Worm (Caenorhabditis elegans) whole organism, L4 larva: Measurements from ENCODE around the gene xpf-1.

Source experiments
- R02D3.7 ChIP-seq: fragments of 150-350 bp; sonication (generic microtip); optimal IDR thresholded peaks from 3 replicates; lab custom pipeline; 2014; ENCODE audit warnings: missing biosample characterization, missing genetic modification characterization
- T26A8.4 ChIP-seq: fragments of 200-800 bp; sonication (Bioruptor generic); IDR thresholded peaks from 2 replicates; pipeline ENCODE4 v1.3.6; 2022; ENCODE audit warnings: missing genetic modification characterization, missing compliant biosample characterization
- Y105C5A.15 ChIP-seq: fragments of 200-800 bp; sonication (Bioruptor generic); IDR thresholded peaks from 2 replicates; pipeline ENCODE4 v1.3.6; 2022; ENCODE audit warnings: missing genetic modification characterization, missing compliant biosample characterization
- Y5F2A.4 ChIP-seq: fragments of 200-800 bp; sonication (Bioruptor generic); optimal IDR thresholded peaks from 2 replicates; lab custom pipeline; 2018; ENCODE audit warnings: mild to moderate bottlenecking, missing genetic modification characterization, missing compliant biosample characterization
- Y75B8A.6 ChIP-seq: fragments of 200-800 bp; sonication (Bioruptor generic); IDR thresholded peaks from 2 replicates; pipeline ENCODE4 v1.3.6; 2022; ENCODE audit warnings: missing genetic modification reagents, missing genetic modification characterization, missing compliant biosample characterization
- ZK546.5 ChIP-seq, 2 experiments: sonication (generic microtip); optimal IDR thresholded peaks; 2 replicates each; lab custom pipeline; 2017; ENCODE audit warnings: missing biosample characterization in 2 of 2, missing genetic modification characterization in 2 of 2
- arid-1 ChIP-seq: fragments of 200-800 bp; sonication (Bioruptor generic); conservative IDR thresholded peaks from 2 replicates; pipeline ENCODE4 v1.3.6; 2022; ENCODE audit warnings: missing genetic modification reagents, missing genetic modification characterization, missing compliant biosample characterization
- ces-1 ChIP-seq: fragments of 150-350 bp; sonication (generic microtip); optimal IDR thresholded peaks from 4 replicates; lab custom pipeline; 2014; ENCODE audit warnings: missing biosample characterization, missing genetic modification reagents, missing genetic modification characterization
- cey-2 ChIP-seq: sonication (generic microtip); optimal IDR thresholded peaks from 3 replicates; lab custom pipeline; 2017; ENCODE audit warnings: missing genetic modification characterization, mild to moderate bottlenecking, missing compliant biosample characterization, antibody characterized with exemption, borderline replicate concordance; ENCODE audit not compliant: insufficient read depth
- ctbp-1 ChIP-seq: fragments of 200-800 bp; sonication (Bioruptor generic); IDR thresholded peaks from 2 replicates; pipeline ENCODE4 v1.3.6; 2022; ENCODE audit warnings: missing genetic modification reagents, missing genetic modification characterization, missing compliant biosample characterization
- dmd-6 ChIP-seq: fragments of 200-800 bp; sonication (Bioruptor generic); IDR thresholded peaks from 2 replicates; pipeline ENCODE4 v1.3.6; 2022; ENCODE audit warnings: missing genetic modification reagents, missing genetic modification characterization, missing compliant biosample characterization
- dmd-8 ChIP-seq: fragments of 200-800 bp; sonication (Bioruptor generic); IDR thresholded peaks from 2 replicates; pipeline ENCODE4 v1.3.6; 2022; ENCODE audit warnings: missing genetic modification characterization, missing compliant biosample characterization
- dpl-1 ChIP-seq: fragments of 150-350 bp; optimal IDR thresholded peaks from 2 replicates; lab custom pipeline; 2014; ENCODE audit warnings: missing biosample characterization, missing genetic modification reagents, missing genetic modification characterization
- egl-27 ChIP-seq: sonication (generic microtip); optimal IDR thresholded peaks from 3 replicates; lab custom pipeline; 2017; ENCODE audit warnings: missing biosample characterization, missing genetic modification reagents, missing genetic modification characterization
- egl-43 ChIP-seq: fragments of 200-800 bp; sonication (Bioruptor generic); IDR thresholded peaks from 2 replicates; pipeline ENCODE4 v1.3.6; 2022; ENCODE audit warnings: missing genetic modification reagents, missing genetic modification characterization, missing compliant biosample characterization
- fos-1 ChIP-seq: fragments of 150-350 bp; optimal IDR thresholded peaks from 2 replicates; lab custom pipeline; 2014; ENCODE audit warnings: missing biosample characterization, missing genetic modification characterization
- gei-8 ChIP-seq: fragments of 200-800 bp; sonication (Bioruptor generic); optimal IDR thresholded peaks from 2 replicates; lab custom pipeline; 2018; ENCODE audit warnings: mild to moderate bottlenecking, missing genetic modification characterization, missing compliant biosample characterization
- hlh-30 ChIP-seq: sonication (generic microtip); optimal IDR thresholded peaks from 2 replicates; lab custom pipeline; 2017; ENCODE audit warnings: antibody characterized with exemption, mild to moderate bottlenecking, missing genetic modification characterization, missing compliant biosample characterization; ENCODE audit not compliant: insufficient read depth
- hmg-1.1 ChIP-seq: fragments of 200-800 bp; sonication (Bioruptor generic); IDR thresholded peaks from 2 replicates; pipeline ENCODE4 v1.3.6; 2022; ENCODE audit warnings: missing genetic modification reagents, missing genetic modification characterization, missing compliant biosample characterization
- lin-13 ChIP-seq: fragments of 150-350 bp; optimal IDR thresholded peaks from 2 replicates; lab custom pipeline; 2014; ENCODE audit warnings: missing biosample characterization, missing genetic modification reagents, missing genetic modification characterization
- lin-15B ChIP-seq: fragments of 150-350 bp; sonication (generic microtip); optimal IDR thresholded peaks from 3 replicates; lab custom pipeline; 2014; ENCODE audit warnings: missing biosample characterization, missing genetic modification characterization
- lin-29 ChIP-seq: fragments of 200-800 bp; sonication (Bioruptor generic); IDR thresholded peaks from 2 replicates; pipeline ENCODE4 v1.3.6; 2022; ENCODE audit warnings: missing genetic modification reagents, missing genetic modification characterization, missing compliant biosample characterization
- lin-38 ChIP-seq: fragments of 200-800 bp; sonication (Bioruptor generic); IDR thresholded peaks from 2 replicates; pipeline ENCODE4 v1.3.6; 2022; ENCODE audit warnings: missing genetic modification reagents, missing genetic modification characterization, missing compliant biosample characterization
- lin-39 ChIP-seq: fragments of 150-350 bp; optimal IDR thresholded peaks from 2 replicates; lab custom pipeline; 2014; ENCODE audit warnings: missing biosample characterization, missing genetic modification reagents, missing genetic modification characterization
- mdl-1 ChIP-seq, 2 experiments: fragments of 150-350 bp in 1 of 2; sonication (generic microtip) in 1 of 2; optimal IDR thresholded peaks; 2 replicates each; lab custom pipeline; 2014 to 2017; ENCODE audit warnings: missing biosample characterization in 2 of 2, missing genetic modification characterization in 2 of 2
- mes-2 ChIP-seq: sonication (generic microtip); optimal IDR thresholded peaks from 2 replicates; lab custom pipeline; 2016; ENCODE audit warnings: missing genotype, mild to moderate bottlenecking, missing genetic modification characterization, missing compliant biosample characterization; ENCODE audit not compliant: poor library complexity, severe bottlenecking
- mxl-2 ChIP-seq: fragments of 200-800 bp; sonication (Bioruptor generic); conservative IDR thresholded peaks from 2 replicates; pipeline ENCODE4 v1.3.6; 2022; ENCODE audit warnings: missing genetic modification reagents, missing genetic modification characterization, missing compliant biosample characterization
- nhr-10 ChIP-seq: fragments of 150-350 bp; optimal IDR thresholded peaks from 2 replicates; lab custom pipeline; 2014; ENCODE audit warnings: missing biosample characterization, missing genetic modification characterization
- nhr-111 ChIP-seq: fragments of 200-800 bp; sonication (Bioruptor generic); optimal IDR thresholded peaks from 2 replicates; lab custom pipeline; 2018; ENCODE audit warnings: mild to moderate bottlenecking, missing genetic modification characterization, missing compliant biosample characterization
- nhr-41 ChIP-seq: fragments of 200-800 bp; sonication (Bioruptor generic); IDR thresholded peaks from 2 replicates; pipeline ENCODE4 v1.3.6; 2022; ENCODE audit warnings: missing genetic modification reagents, missing genetic modification characterization, missing compliant biosample characterization
- nhr-42 ChIP-seq: fragments of 200-800 bp; sonication (Bioruptor generic); IDR thresholded peaks from 2 replicates; pipeline ENCODE4 v1.3.6; 2022; ENCODE audit warnings: missing genetic modification characterization, missing compliant biosample characterization
- nhr-6 ChIP-seq: fragments of 150-350 bp; optimal IDR thresholded peaks from 2 replicates; lab custom pipeline; 2014; ENCODE audit warnings: missing biosample characterization, missing genetic modification characterization
- pqm-1 ChIP-seq: sonication (generic microtip); optimal IDR thresholded peaks from 2 replicates; lab custom pipeline; 2017; ENCODE audit warnings: missing biosample characterization, missing genetic modification characterization
- rbr-2 ChIP-seq: sonication (generic microtip); optimal IDR thresholded peaks from 2 replicates; lab custom pipeline; 2016; ENCODE audit warnings: missing genotype, missing genetic modification characterization, missing compliant biosample characterization
- sdz-12 ChIP-seq: fragments of 200-800 bp; sonication (Bioruptor generic); optimal IDR thresholded peaks from 2 replicates; lab custom pipeline; 2018; ENCODE audit warnings: mild to moderate bottlenecking, missing genetic modification characterization, missing compliant biosample characterization
- set-16 ChIP-seq: fragments of 200-800 bp; sonication (Bioruptor generic); IDR thresholded peaks from 2 replicates; pipeline ENCODE4 v1.3.6; 2022; ENCODE audit warnings: missing genetic modification reagents, missing genetic modification characterization, missing compliant biosample characterization
- snpc-1.2 ChIP-seq: fragments of 200-800 bp; sonication (Bioruptor generic); IDR thresholded peaks from 2 replicates; pipeline ENCODE4 v1.3.6; 2022; ENCODE audit warnings: missing genetic modification reagents, missing genetic modification characterization, missing compliant biosample characterization
- spr-1 ChIP-seq: sonication (generic microtip); optimal IDR thresholded peaks from 2 replicates; lab custom pipeline; 2016; ENCODE audit warnings: mild to moderate bottlenecking, missing genetic modification characterization, missing compliant biosample characterization
- unc-39 ChIP-seq: sonication (generic microtip); optimal IDR thresholded peaks from 2 replicates; lab custom pipeline; 2017; ENCODE audit warnings: missing biosample characterization, missing genetic modification characterization
- zag-1 ChIP-seq: fragments of 150-350 bp; optimal IDR thresholded peaks from 2 replicates; lab custom pipeline; 2014; ENCODE audit warnings: missing biosample characterization, missing genetic modification characterization
- zfp-3 ChIP-seq: fragments of 200-800 bp; sonication (Bioruptor generic); conservative IDR thresholded peaks from 2 replicates; pipeline ENCODE4 v1.3.6; 2022; ENCODE audit warnings: missing genetic modification reagents, missing genetic modification characterization, missing compliant biosample characterization
- zip-2 ChIP-seq: fragments of 150-350 bp; optimal IDR thresholded peaks from 2 replicates; lab custom pipeline; 2014; ENCODE audit warnings: missing biosample characterization, missing genetic modification characterization
- ztf-11 ChIP-seq: fragments of 150-350 bp; optimal IDR thresholded peaks from 2 replicates; lab custom pipeline; 2014; ENCODE audit warnings: missing biosample characterization, missing genetic modification characterization
- ztf-7 ChIP-seq: fragments of 150-350 bp; optimal IDR thresholded peaks from 2 replicates; lab custom pipeline; 2014; ENCODE audit warnings: missing biosample characterization, missing genetic modification characterization

The xpf-1 gene

ce11 chrII:11680220-11680619, 15.8 kb upstream of the xpf-1 start:
- no peak for TF ChIP-seq sdz-12 (GFP tag; lab: Kevin White, UChicago)
- no peak for TF ChIP-seq nhr-111 (GFP tag; lab: Kevin White, UChicago)
- no peak for TF ChIP-seq R02D3.7 (tag; lab: Kevin White, UChicago)
- TF ChIP-seq egl-27 (tag; lab: Kevin White, UChicago): no peak
- no peak for TF ChIP-seq mxl-2 (GFP tag; lab: Robert Waterston, UW)
- TF ChIP-seq spr-1: no peak
- no peak for TF ChIP-seq cey-2 (tag; lab: Kevin White, UChicago)

ce11 chrII:11681136-11681824, 14.7 kb upstream of the xpf-1 start, which contains the start of the genes sfxn-1.4 and C47D12.4:
TSS of gene sfxn-1.4 (minus strand) at chrII:11681236.
TSS of gene C47D12.4 (plus strand) at chrII:11681774.
- TF ChIP-seq Y5F2A.4 (no peak), fos-1 (tag; lab: Kevin White, UChicago) (no peak), hmg-1.1 (GFP tag; lab: Robert Waterston, UW) (no peak), zip-2 (tag; lab: Kevin White, UChicago) (no peak), Y105C5A.15 (GFP tag; lab: Robert Waterston, UW) (no peak), T26A8.4 (no peak), arid-1 (no peak), nhr-42 (GFP tag; lab: Robert Waterston, UW) (no peak), egl-27 (tag; lab: Kevin White, UChicago) (no peak)

DNA sequence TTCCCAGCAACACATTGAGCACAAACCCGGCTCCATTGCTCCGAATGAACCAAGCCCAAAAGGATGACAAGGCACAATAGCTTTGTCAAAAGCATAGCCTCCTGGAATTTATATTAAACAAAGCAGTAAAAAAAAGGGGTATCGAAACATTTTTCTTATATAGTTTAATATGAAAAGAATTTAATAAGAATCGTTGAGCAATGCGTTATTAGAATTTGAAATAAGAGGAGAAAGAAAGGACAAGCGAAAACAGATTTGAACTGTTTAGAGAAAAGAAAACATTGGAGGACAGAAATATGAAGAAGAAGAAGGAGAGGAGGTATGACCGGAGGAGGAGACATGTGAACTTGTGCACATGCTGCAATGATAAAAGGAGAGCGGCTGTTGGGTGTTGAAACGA, 10.8 kb upstream of the xpf-1 start, which contains the start of gene C47D12.5:
Gene C47D12.5 (minus strand): TSS at position 101 of the 400 bp plus-strand sequence.
- no peak for TF ChIP-seq pqm-1 (tag; lab: Kevin White, UChicago)
- no peak for TF ChIP-seq egl-43 (GFP tag; lab: Robert Waterston, UW)
- TF ChIP-seq unc-39: no peak
- TF ChIP-seq Y75B8A.6 (GFP tag; lab: Robert Waterston, UW): no peak
- no peak for TF ChIP-seq lin-38 (GFP tag; lab: Robert Waterston, UW)
- no peak for TF ChIP-seq ztf-11
- TF ChIP-seq nhr-111 (GFP tag; lab: Kevin White, UChicago): no peak
- TF ChIP-seq mdl-1 (tag; optimal IDR thresholded peaks at IDR 0.05; lab: Kevin White, UChicago): no peak
- no peak for TF ChIP-seq hmg-1.1 (GFP tag; lab: Robert Waterston, UW)
- no peak for TF ChIP-seq nhr-10
- no peak for TF ChIP-seq lin-39 (tag; lab: Kevin White, UChicago)
- no peak for TF ChIP-seq spr-1
- TF ChIP-seq zag-1 (tag; lab: Kevin White, UChicago): no peak
- no peak for TF ChIP-seq nhr-6 (tag; lab: Kevin White, UChicago)
- TF ChIP-seq, all 104 proteins: peak for 0

- 0 out of 2 replicates have a peak, but pooled peaks have one; percentile 19 for TF ChIP-seq hmg-1.1 (GFP tag; lab: Robert Waterston, UW)
- TF ChIP-seq hlh-30 (tag; lab: Kevin White, UChicago): peak; percentile 40
- TF ChIP-seq ztf-7: no peak
- no peak for TF ChIP-seq nhr-41 (GFP tag; lab: Robert Waterston, UW)
- no peak for TF ChIP-seq pqm-1 (tag; lab: Kevin White, UChicago)
- TF ChIP-seq rbr-2 (tag; lab: Kevin White, UChicago): no peak
- no peak for TF ChIP-seq set-16 (GFP tag; lab: Robert Waterston, UW)
- TF ChIP-seq dmd-6: no peak
- TF ChIP-seq lin-15B: no peak
- TF ChIP-seq mdl-1 (tag; optimal IDR thresholded peaks at IDR 0.05; lab: Kevin White, UChicago): peak in 1 of 2 experiments; percentile 11
- TF ChIP-seq ces-1 (GFP tag; lab: Kevin White, UChicago): no peak
- no peak for TF ChIP-seq gei-8 (GFP tag; lab: Kevin White, UChicago)
- no peak for TF ChIP-seq zag-1 (tag; lab: Kevin White, UChicago)
- TF ChIP-seq dpl-1: no peak
- TF ChIP-seq unc-39: no peak
- TF ChIP-seq spr-1: no peak
- TF ChIP-seq lin-29 (GFP tag; lab: Robert Waterston, UW): no peak
- TF ChIP-seq ZK546.5 (tag; optimal IDR thresholded peaks at IDR 0.05; lab: Kevin White, UChicago): no peak
- TF ChIP-seq ctbp-1 (GFP tag; lab: Robert Waterston, UW): no peak
- no peak for TF ChIP-seq lin-13 (GFP tag; lab: Kevin White, UChicago)
- peak; percentile 3 for TF ChIP-seq mes-2
- no peak for TF ChIP-seq zfp-3 (GFP tag; lab: Robert Waterston, UW)
- TF ChIP-seq dmd-8 (GFP tag; lab: Robert Waterston, UW): no peak
- TF ChIP-seq snpc-1.2: no peak
Measured at ce11 chrII:11688011-11688410, 8.0 kb upstream of the xpf-1 start.
